Worm (Caenorhabditis elegans) whole organism, L1 larva: ENCODE data around the gene srx-136.

ENCODE experiments used
- C16A3.4 ChIP-seq: fragments of 150-350 bp; optimal IDR thresholded peaks from 2 replicates; lab custom pipeline; 2014; ENCODE audit warnings: missing biosample characterization, missing genetic modification characterization
- C34B4.2 ChIP-seq: sonication (generic microtip); optimal IDR thresholded peaks from 2 replicates; lab custom pipeline; 2017; ENCODE audit warnings: mild to moderate bottlenecking, missing genetic modification characterization, missing compliant biosample characterization
- Y116A8C.19 ChIP-seq: sonication (generic microtip); optimal IDR thresholded peaks from 2 replicates; lab custom pipeline; 2016; ENCODE audit warnings: missing compliant biosample characterization, missing genetic modification characterization, borderline replicate concordance
- aha-1 ChIP-seq: fragments of 150-350 bp; optimal IDR thresholded peaks from 2 replicates; lab custom pipeline; 2014; ENCODE audit warnings: missing biosample characterization, missing genetic modification characterization
- ceh-63 ChIP-seq: fragments of 200-800 bp; sonication (Bioruptor generic); optimal IDR thresholded peaks from 2 replicates; lab custom pipeline; 2018; ENCODE audit warnings: mild to moderate bottlenecking, missing genetic modification characterization, missing compliant biosample characterization
- ceh-8 ChIP-seq: fragments of 200-800 bp; sonication (Bioruptor generic); optimal IDR thresholded peaks from 2 replicates; lab custom pipeline; 2018; ENCODE audit warnings: mild to moderate bottlenecking, missing genetic modification characterization, moderate library complexity, missing compliant biosample characterization
- ceh-82 ChIP-seq, 3 experiments: fragments of 150-350 bp in 1 of 3; sonication (generic microtip) in 2 of 3; optimal IDR thresholded peaks; 2 replicates each; lab custom pipeline; 2014 to 2017; ENCODE audit warnings: missing biosample characterization in 3 of 3, missing genetic modification characterization in 3 of 3
- ceh-88 ChIP-seq: fragments of 200-800 bp; sonication (Bioruptor generic); IDR thresholded peaks from 2 replicates; pipeline ENCODE4 v1.3.6; 2022; ENCODE audit warnings: missing genetic modification characterization, missing compliant biosample characterization
- ces-1 ChIP-seq: fragments of 150-350 bp; optimal IDR thresholded peaks from 2 replicates; lab custom pipeline; 2014; ENCODE audit warnings: missing biosample characterization, missing genetic modification reagents, missing genetic modification characterization
- dsc-1 ChIP-seq: sonication (generic microtip); optimal IDR thresholded peaks from 2 replicates; lab custom pipeline; 2016; ENCODE audit warnings: mild to moderate bottlenecking, missing genetic modification characterization, missing compliant biosample characterization
- efl-1 ChIP-seq, 4 experiments: fragments of 150-350 bp; optimal IDR thresholded peaks in 3 of 4; peaks in 1 of 4; 1 replicate in 1 of 4; 2 replicates in 3 of 4; lab custom pipeline; 2014; ENCODE audit warnings: missing biosample characterization in 2 of 4, missing genetic modification characterization in 2 of 4, missing genetic modification reagents in 2 of 4
- efl-3 ChIP-seq: fragments of 200-800 bp; sonication (Bioruptor generic); optimal IDR thresholded peaks from 2 replicates; lab custom pipeline; 2018; ENCODE audit warnings: mild to moderate bottlenecking, missing genetic modification characterization, missing compliant biosample characterization
- egl-27 ChIP-seq, 2 experiments: fragments of 150-350 bp in 1 of 2; sonication (generic microtip); optimal IDR thresholded peaks; 3 replicates each; lab custom pipeline; 2017 to 2018; ENCODE audit warnings: missing biosample characterization in 2 of 2, missing genetic modification characterization in 2 of 2, missing genetic modification reagents in 2 of 2
- hlh-4 ChIP-seq: sonication (generic microtip); optimal IDR thresholded peaks from 2 replicates; lab custom pipeline; 2016; ENCODE audit warnings: mild to moderate bottlenecking, missing genetic modification characterization, missing compliant biosample characterization
- irx-1 ChIP-seq: sonication (generic microtip); optimal IDR thresholded peaks from 2 replicates; lab custom pipeline; 2016; ENCODE audit warnings: missing genetic modification characterization, missing compliant biosample characterization
- isw-1 ChIP-seq: fragments of 200-800 bp; sonication (Bioruptor generic); IDR thresholded peaks from 2 replicates; pipeline ENCODE4 v1.3.6; 2022; ENCODE audit warnings: missing genetic modification characterization, missing compliant biosample characterization
- jun-1 ChIP-seq: fragments of 150-350 bp; optimal IDR thresholded peaks from 2 replicates; lab custom pipeline; 2014; ENCODE audit warnings: missing biosample characterization, missing genetic modification reagents, missing genetic modification characterization
- lin-14 ChIP-seq: fragments of 200-800 bp; sonication (Bioruptor generic); optimal IDR thresholded peaks from 2 replicates; lab custom pipeline; 2018; ENCODE audit warnings: mild to moderate bottlenecking, missing genetic modification characterization, moderate library complexity, missing compliant biosample characterization
- lin-15B ChIP-seq: fragments of 150-350 bp; sonication (generic microtip); optimal IDR thresholded peaks from 3 replicates; lab custom pipeline; 2014; ENCODE audit warnings: missing biosample characterization, missing genetic modification characterization
- lin-35 ChIP-seq, 2 experiments: fragments of 150-350 bp; optimal IDR thresholded peaks; 2 replicates each; lab custom pipeline; 2014; ENCODE audit warnings: missing biosample characterization in 2 of 2, missing genetic modification characterization in 2 of 2, missing genetic modification reagents in 2 of 2
- lir-3 ChIP-seq: sonication (generic microtip); optimal IDR thresholded peaks from 2 replicates; lab custom pipeline; 2016; ENCODE audit warnings: mild to moderate bottlenecking, missing genetic modification characterization, moderate library complexity, missing compliant biosample characterization; ENCODE audit not compliant: poor library complexity
- lsy-2 ChIP-seq, 2 experiments: fragments of 150-350 bp; optimal IDR thresholded peaks; 2 replicates each; lab custom pipeline; 2014; ENCODE audit warnings: missing biosample characterization in 2 of 2, missing genetic modification characterization in 2 of 2
- mab-9 ChIP-seq: fragments of 200-800 bp; sonication (Bioruptor generic); IDR thresholded peaks from 2 replicates; pipeline ENCODE4 v1.3.6; 2022; ENCODE audit warnings: missing genetic modification reagents, missing genetic modification characterization, missing compliant biosample characterization
- mep-1 ChIP-seq: fragments of 150-350 bp; optimal IDR thresholded peaks from 2 replicates; lab custom pipeline; 2014; ENCODE audit warnings: missing biosample characterization, missing genetic modification characterization
- nhr-11 ChIP-seq: fragments of 150-350 bp; optimal IDR thresholded peaks from 2 replicates; lab custom pipeline; 2014; ENCODE audit warnings: missing biosample characterization, missing genetic modification characterization
- nhr-12 ChIP-seq: sonication (generic microtip); optimal IDR thresholded peaks from 2 replicates; lab custom pipeline; 2017; ENCODE audit warnings: missing biosample characterization, missing genetic modification characterization
- nhr-20 ChIP-seq: sonication (generic microtip); optimal IDR thresholded peaks from 2 replicates; lab custom pipeline; 2016; ENCODE audit warnings: mild to moderate bottlenecking, missing genetic modification characterization, missing compliant biosample characterization
- nhr-47 ChIP-seq: sonication (generic microtip); optimal IDR thresholded peaks from 2 replicates; lab custom pipeline; 2016; ENCODE audit warnings: mild to moderate bottlenecking, missing genetic modification characterization, moderate library complexity, missing compliant biosample characterization
- nhr-77 ChIP-seq: fragments of 150-350 bp; optimal IDR thresholded peaks from 2 replicates; lab custom pipeline; 2014; ENCODE audit warnings: missing biosample characterization, missing genetic modification characterization
- nhr-84 ChIP-seq: sonication (generic microtip); optimal IDR thresholded peaks from 2 replicates; lab custom pipeline; 2017; ENCODE audit warnings: missing biosample characterization, missing genetic modification characterization
- pag-3 ChIP-seq: sonication (generic microtip); optimal IDR thresholded peaks from 2 replicates; lab custom pipeline; 2017; ENCODE audit warnings: missing genetic modification characterization, mild to moderate bottlenecking, missing compliant biosample characterization, antibody characterized with exemption, borderline replicate concordance; ENCODE audit not compliant: insufficient read depth
- pqm-1 ChIP-seq: sonication (generic microtip); optimal IDR thresholded peaks from 3 replicates; lab custom pipeline; 2017; ENCODE audit warnings: missing biosample characterization, missing genetic modification characterization
- rnt-1 ChIP-seq: sonication (generic microtip); optimal IDR thresholded peaks from 2 replicates; lab custom pipeline; 2016; ENCODE audit warnings: mild to moderate bottlenecking, missing genetic modification characterization, moderate library complexity, missing compliant biosample characterization
- skn-1 ChIP-seq: fragments of 150-350 bp; optimal IDR thresholded peaks from 2 replicates; lab custom pipeline; 2014; ENCODE audit warnings: missing biosample characterization, missing genetic modification characterization
- snu-23 ChIP-seq: sonication (generic microtip); optimal IDR thresholded peaks from 2 replicates; lab custom pipeline; 2016; ENCODE audit warnings: missing genetic modification characterization, missing compliant biosample characterization
- sox-4 ChIP-seq: sonication (generic microtip); optimal IDR thresholded peaks from 2 replicates; lab custom pipeline; 2016; ENCODE audit warnings: missing genetic modification characterization, missing compliant biosample characterization
- sptf-1 ChIP-seq: fragments of 150-350 bp; optimal IDR thresholded peaks from 2 replicates; lab custom pipeline; 2014; ENCODE audit warnings: missing biosample characterization, missing genetic modification characterization
- swsn-7 ChIP-seq: sonication (generic microtip); optimal IDR thresholded peaks from 2 replicates; lab custom pipeline; 2016; ENCODE audit warnings: missing genetic modification characterization, missing compliant biosample characterization
- tlp-1 ChIP-seq: fragments of 150-350 bp; optimal IDR thresholded peaks from 2 replicates; lab custom pipeline; 2014; ENCODE audit warnings: missing biosample characterization, missing genetic modification characterization
- unc-62 ChIP-seq: fragments of 150-350 bp; optimal IDR thresholded peaks from 2 replicates; lab custom pipeline; 2014; ENCODE audit warnings: missing biosample characterization, missing genetic modification reagents, missing genetic modification characterization
- unc-86 ChIP-seq: sonication (generic microtip); optimal IDR thresholded peaks from 2 replicates; lab custom pipeline; 2016; ENCODE audit warnings: missing genetic modification characterization, missing compliant biosample characterization
- zip-4 ChIP-seq: fragments of 200-800 bp; sonication (Bioruptor generic); optimal IDR thresholded peaks from 2 replicates; lab custom pipeline; 2018; ENCODE audit warnings: mild to moderate bottlenecking, missing genetic modification characterization, moderate library complexity, missing compliant biosample characterization
- ztf-4 ChIP-seq: fragments of 150-350 bp; optimal IDR thresholded peaks from 2 replicates; lab custom pipeline; 2014; ENCODE audit warnings: missing biosample characterization, missing genetic modification characterization

The srx-136 gene

ce11 chrV:13812330-13812729, 44.9 kb upstream of the srx-136 start:
- TF ChIP-seq ceh-63 (GFP tag; lab: Kevin White, UChicago) (no peak), lin-14 (peak; percentile 48), ces-1 (no peak), isw-1 (no peak), pqm-1 (tag; lab: Kevin White, UChicago) (no peak), efl-1 (optimal IDR thresholded peaks at IDR 0.05; lab: Kevin White, UChicago) (no peak), efl-1 (GFP tag; optimal IDR thresholded peaks at IDR 0.05 in 1 of 2; lab: Kevin White, UChicago) (peak in 1 of 2 experiments; percentile 46), ceh-82 (tag; optimal IDR thresholded peaks at IDR 0.05; lab: Kevin White, UChicago) (no peak), lsy-2 (tag; optimal IDR thresholded peaks at IDR 0.05; lab: Kevin White, UChicago) (no peak)

ce11 chrV:13812931-13813330, 44.3 kb upstream of the srx-136 start, which contains the start of gene ceh-24:
TSS of gene ceh-24 (plus strand) at chrV:13813231.
- TF ChIP-seq Y116A8C.19 (tag; lab: Kevin White, UChicago), result no peak
- no peak for TF ChIP-seq lin-14
- no peak for TF ChIP-seq sox-4 (tag; lab: Kevin White, UChicago)
- no peak for TF ChIP-seq swsn-7 (tag; lab: Kevin White, UChicago)
- TF ChIP-seq ceh-88, result no peak
- no peak for TF ChIP-seq lir-3 (tag; lab: Kevin White, UChicago)
- TF ChIP-seq lin-35 (GFP tag; optimal IDR thresholded peaks at IDR 0.05; lab: Kevin White, UChicago), result no peak
- no peak for TF ChIP-seq nhr-84 (tag; lab: Kevin White, UChicago)
- TF ChIP-seq hlh-4 (tag; lab: Kevin White, UChicago), result no peak
- no peak for TF ChIP-seq C16A3.4
- no peak for TF ChIP-seq ztf-4 (tag; lab: Kevin White, UChicago)
- no peak for TF ChIP-seq efl-3
- TF ChIP-seq skn-1 (tag; lab: Kevin White, UChicago), result no peak
- TF ChIP-seq C34B4.2 (tag; lab: Kevin White, UChicago), result no peak
- no peak for TF ChIP-seq snu-23 (GFP tag; lab: Kevin White, UChicago)
- no peak for TF ChIP-seq dsc-1 (tag; lab: Kevin White, UChicago)
- no peak for TF ChIP-seq unc-86 (tag; lab: Kevin White, UChicago)

ce11 chrV:13816877-13817276, 40.4 kb upstream of the srx-136 start, which contains the start of gene F55B12.2:
TSS of gene F55B12.2 (minus strand) at chrV:13816977.
- TF ChIP-seq nhr-12 (tag; lab: Kevin White, UChicago) (no peak), C34B4.2 (tag; lab: Kevin White, UChicago) (no peak), aha-1 (tag; lab: Kevin White, UChicago) (no peak), ces-1 (no peak), nhr-77 (tag; lab: Kevin White, UChicago) (no peak), irx-1 (no peak), nhr-11 (tag; lab: Kevin White, UChicago) (no peak), egl-27 (tag; optimal IDR thresholded peaks at IDR 0.05; lab: Kevin White, UChicago) (no peak)

ce11 chrV:13818824-13819408, 38.3 kb upstream of the srx-136 start, which contains the start of gene sel-10:
TSS of gene sel-10 (plus strand) at chrV:13819361.
- TF ChIP-seq lin-35 (GFP tag; optimal IDR thresholded peaks at IDR 0.05; lab: Kevin White, UChicago) (peak; percentile 78 to 84), pag-3 (tag; lab: Kevin White, UChicago) (no peak), zip-4 (GFP tag; lab: Kevin White, UChicago) (peak; percentile 41), snu-23 (GFP tag; lab: Kevin White, UChicago) (peak; percentile 81), mep-1 (tag; lab: Kevin White, UChicago) (peak; percentile 95), rnt-1 (tag; lab: Kevin White, UChicago) (peak; percentile 90), irx-1 (peak; percentile 64), tlp-1 (tag; lab: Kevin White, UChicago) (no peak), nhr-47 (peak; percentile 87), aha-1 (tag; lab: Kevin White, UChicago) (peak; percentile 12), hlh-4 (tag; lab: Kevin White, UChicago) (no peak), efl-1 (optimal IDR thresholded peaks at IDR 0.05; lab: Kevin White, UChicago) (peak; percentile 75 to 81), efl-1 (GFP tag; optimal IDR thresholded peaks at IDR 0.05 in 1 of 2; lab: Kevin White, UChicago) (peak; percentile 71 to 98), lin-15B (tag; lab: Kevin White, UChicago) (peak; percentile 63), unc-62 (GFP tag; lab: Kevin White, UChicago) (no peak), nhr-20 (tag; lab: Kevin White, UChicago) (peak; percentile 83), jun-1 (peak; percentile 50), unc-86 (tag; lab: Kevin White, UChicago) (peak; percentile 74), C16A3.4 (peak; percentile 78), ceh-82 (tag; optimal IDR thresholded peaks at IDR 0.05; lab: Kevin White, UChicago) (peak; percentile 67 to 85 (median 70)), ces-1 (no peak), ceh-8 (GFP tag; lab: Kevin White, UChicago) (peak; percentile 61), lir-3 (tag; lab: Kevin White, UChicago) (peak; percentile 57), mab-9 (no peak), sptf-1 (tag; lab: Kevin White, UChicago) (no peak), lin-14 (peak; percentile 88), Y116A8C.19 (tag; lab: Kevin White, UChicago) (no peak)
